Worm (Caenorhabditis elegans) whole organism, mixed stage, embryonic: Measurements from ENCODE around the gene F53C3.6.

Experiments used
- flh-1 ChIP-seq: fragments of 200-800 bp; sonication (Bioruptor generic); optimal IDR thresholded peaks from 2 replicates; lab custom pipeline; 2018; ENCODE audit warnings: mild to moderate bottlenecking, missing genetic modification characterization, moderate library complexity, missing compliant biosample characterization
- lin-13 ChIP-seq: fragments of 150-350 bp; optimal IDR thresholded peaks from 2 replicates; lab custom pipeline; 2014; ENCODE audit warnings: missing biosample characterization, missing genetic modification characterization
- nhr-237 ChIP-seq: fragments of 150-350 bp; optimal IDR thresholded peaks from 2 replicates; lab custom pipeline; 2014; ENCODE audit warnings: missing biosample characterization, missing genetic modification characterization
- ztf-11 ChIP-seq: fragments of 150-350 bp; optimal IDR thresholded peaks from 2 replicates; lab custom pipeline; 2014; ENCODE audit warnings: missing biosample characterization, missing genetic modification characterization

DNA sequence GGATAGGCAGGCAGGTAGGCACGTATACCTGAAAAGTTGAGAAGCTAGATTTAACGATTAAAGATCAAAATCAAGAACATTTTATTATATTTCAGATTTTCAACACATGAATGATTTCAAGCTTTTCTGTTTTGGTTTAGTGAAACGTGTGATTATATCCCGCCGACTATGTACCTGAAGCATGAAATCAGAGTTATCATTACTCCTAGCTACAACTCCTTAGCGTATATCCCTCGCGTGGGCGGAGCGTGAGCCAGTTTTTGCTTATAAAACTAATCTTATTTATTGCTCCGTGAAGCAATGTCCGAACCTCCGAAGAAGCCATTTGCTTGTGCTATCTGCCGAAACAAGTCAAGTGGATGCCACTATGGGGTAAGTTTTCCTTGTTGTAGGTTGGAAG is 18.0 kb upstream of the F53C3.6 start, which contains the start of gene nhr-166:
- TF ChIP-seq ztf-11 (tag; lab: Kevin White, UChicago) (no peak), flh-1 (GFP tag; lab: Kevin White, UChicago) (no peak), nhr-237 (tag; lab: Kevin White, UChicago) (no peak), lin-13 (tag; lab: Kevin White, UChicago) (no peak)
